Worm (Caenorhabditis elegans) whole organism, L4/young adult: Measurements from ENCODE around the gene fzr-1.

Source experiments
- W03F9.2 ChIP-seq: fragments of 150-350 bp; optimal IDR thresholded peaks from 2 replicates; lab custom pipeline; 2014; ENCODE audit warnings: missing biosample characterization, missing genetic modification characterization
- dao-5 ChIP-seq: sonication (generic microtip); optimal IDR thresholded peaks from 2 replicates; lab custom pipeline; 2016; ENCODE audit warnings: missing genotype, missing genetic modification characterization, moderate library complexity, missing compliant biosample characterization
- him-1 ChIP-seq: sonication (generic microtip); optimal IDR thresholded peaks from 2 replicates; lab custom pipeline; 2016; ENCODE audit warnings: missing genotype, missing genetic modification reagents, missing genetic modification characterization, missing compliant biosample characterization

Gene fzr-1

ce11 chrII:9614728-9615127, 29.5 kb downstream of the fzr-1 start, which contains the start of gene hlh-6:
Gene hlh-6 (minus strand): TSS chrII:9614828.
- TF ChIP-seq him-1 (tag; lab: Kevin White, UChicago) (no peak), W03F9.2 (tag; lab: Kevin White, UChicago) (no peak), dao-5 (tag; lab: Kevin White, UChicago) (no peak)

- no peak for TF ChIP-seq dao-5 (tag; lab: Kevin White, UChicago)
- TF ChIP-seq W03F9.2 (tag; lab: Kevin White, UChicago), result no peak
- TF ChIP-seq him-1 (tag; lab: Kevin White, UChicago), result no peak
Measured at ce11 chrII:9611347-9611923, 32.8 kb downstream of the fzr-1 start, which contains the start of the genes T15H9.5 and T15H9.4. Gene T15H9.5 (minus strand): TSS chrII:9611447. Gene T15H9.4 (plus strand): TSS chrII:9611873.

- TF ChIP-seq W03F9.2 (tag; lab: Kevin White, UChicago), result no peak
- TF ChIP-seq dao-5 (tag; lab: Kevin White, UChicago), result no peak
- TF ChIP-seq him-1 (tag; lab: Kevin White, UChicago), result no peak
Measured at ce11 chrII:9609296-9609695, 35.0 kb downstream of the fzr-1 start, which contains the start of gene pap-2. Gene pap-2 (minus strand): TSS chrII:9609396.

ce11 chrII:9607137-9607536, 37.1 kb downstream of the fzr-1 start:
- TF ChIP-seq dao-5 (tag; lab: Kevin White, UChicago), result no peak
- TF ChIP-seq him-1 (tag; lab: Kevin White, UChicago), result no peak
- no peak for TF ChIP-seq W03F9.2 (tag; lab: Kevin White, UChicago)

ce11 chrII:9606485-9607036, 37.7 kb downstream of the fzr-1 start:
- TF ChIP-seq W03F9.2 (tag; lab: Kevin White, UChicago) (no peak), dao-5 (tag; lab: Kevin White, UChicago) (no peak), him-1 (tag; lab: Kevin White, UChicago) (no peak)

- TF ChIP-seq W03F9.2 (tag; lab: Kevin White, UChicago), result no peak
- no peak for TF ChIP-seq him-1 (tag; lab: Kevin White, UChicago)
- TF ChIP-seq dao-5 (tag; lab: Kevin White, UChicago), result no peak
Measured at ce11 chrII:9605954-9606353, 38.3 kb downstream of the fzr-1 start.

ce11 chrII:9605336-9605735, 38.9 kb downstream of the fzr-1 start, which contains the start of gene nhr-19:
Gene nhr-19 (minus strand): TSS chrII:9605526.
- TF ChIP-seq him-1 (tag; lab: Kevin White, UChicago), result no peak
- TF ChIP-seq W03F9.2 (tag; lab: Kevin White, UChicago), result no peak
- no peak for TF ChIP-seq dao-5 (tag; lab: Kevin White, UChicago)

ce11 chrII:9604685-9605084, 39.6 kb downstream of the fzr-1 start:
- TF ChIP-seq dao-5 (tag; lab: Kevin White, UChicago) (no peak), W03F9.2 (tag; lab: Kevin White, UChicago) (no peak), him-1 (tag; lab: Kevin White, UChicago) (no peak)

- TF ChIP-seq W03F9.2 (tag; lab: Kevin White, UChicago) (no peak), dao-5 (tag; lab: Kevin White, UChicago) (no peak), him-1 (tag; lab: Kevin White, UChicago) (no peak)
Measured at ce11 chrII:9604063-9604462, 40.2 kb downstream of the fzr-1 start.

- TF ChIP-seq W03F9.2 (tag; lab: Kevin White, UChicago), result peak; percentile 71
- no peak for TF ChIP-seq him-1 (tag; lab: Kevin White, UChicago)
- no peak for TF ChIP-seq dao-5 (tag; lab: Kevin White, UChicago)
Measured at ce11 chrII:9603419-9603818, 40.8 kb downstream of the fzr-1 start.

ce11 chrII:9602566-9602965, 41.7 kb downstream of the fzr-1 start:
- no peak for TF ChIP-seq W03F9.2 (tag; lab: Kevin White, UChicago)
- no peak for TF ChIP-seq him-1 (tag; lab: Kevin White, UChicago)
- no peak for TF ChIP-seq dao-5 (tag; lab: Kevin White, UChicago)

ce11 chrII:9601679-9602078, 42.6 kb downstream of the fzr-1 start:
- TF ChIP-seq dao-5 (tag; lab: Kevin White, UChicago) (no peak), W03F9.2 (tag; lab: Kevin White, UChicago) (no peak), him-1 (tag; lab: Kevin White, UChicago) (no peak)

ce11 chrII:9601069-9601468, 43.2 kb downstream of the fzr-1 start:
- no peak for TF ChIP-seq dao-5 (tag; lab: Kevin White, UChicago)
- TF ChIP-seq him-1 (tag; lab: Kevin White, UChicago), result no peak
- TF ChIP-seq W03F9.2 (tag; lab: Kevin White, UChicago), result peak; percentile 29
